Fruit fly (Drosophila melanogaster) whole organism, embryonic: ENCODE results near the gene CG8379.

Source experiments
- Aef1 ChIP-seq: fragments of 200-800 bp; sonication (Bioruptor generic); IDR thresholded peaks from 3 replicates; pipeline ENCODE4 v1.3.6; 2022; ENCODE audit warnings: missing biosample characterization, missing genetic modification characterization
- Asciz ChIP-seq: fragments of 200-800 bp; sonication (Bioruptor generic); optimal IDR thresholded peaks from 2 replicates; lab custom pipeline; 2017; ENCODE audit warnings: missing biosample characterization, mild to moderate bottlenecking, missing genetic modification characterization, missing genetic modification reagents
- BEAF-32 ChIP-seq: fragments of 200-800 bp; sonication (Bioruptor generic); optimal IDR thresholded peaks from 3 replicates; lab custom pipeline; 2017; ENCODE audit warnings: missing biosample characterization, missing genetic modification characterization, mild to moderate bottlenecking, moderate library complexity, missing genetic modification reagents
- CG10274 ChIP-seq: fragments of 200-800 bp; sonication (Bioruptor generic); optimal IDR thresholded peaks from 3 replicates; lab custom pipeline; 2017; ENCODE audit warnings: missing biosample characterization, mild to moderate bottlenecking, missing genetic modification characterization
- CG11723 ChIP-seq: fragments of 200-800 bp; sonication (Bioruptor generic); optimal IDR thresholded peaks from 2 replicates; lab custom pipeline; 2017; ENCODE audit warnings: missing biosample characterization, mild to moderate bottlenecking, missing genetic modification characterization
- CG12744 ChIP-seq: fragments of 200-800 bp; sonication (Bioruptor generic); optimal IDR thresholded peaks from 2 replicates; lab custom pipeline; 2016; ENCODE audit warnings: missing biosample characterization, missing genetic modification characterization
- CG15011 ChIP-seq: fragments of 200-800 bp; sonication (Bioruptor generic); optimal IDR thresholded peaks from 3 replicates; lab custom pipeline; 2018; ENCODE audit warnings: missing biosample characterization, mild to moderate bottlenecking, missing genetic modification characterization
- CG1602 ChIP-seq: fragments of 200-800 bp; sonication (Bioruptor generic); optimal IDR thresholded peaks from 3 replicates; lab custom pipeline; 2016; ENCODE audit warnings: missing biosample characterization, missing genetic modification characterization
- CG1603 ChIP-seq: fragments of 200-800 bp; sonication (Bioruptor generic); optimal IDR thresholded peaks from 2 replicates; lab custom pipeline; 2019; ENCODE audit warnings: missing biosample characterization, mild to moderate bottlenecking, missing genetic modification characterization, moderate library complexity
- CG17328 ChIP-seq: fragments of 200-800 bp; sonication (Bioruptor generic); IDR thresholded peaks from 2 replicates; pipeline ENCODE4 v1.3.6; 2022; ENCODE audit warnings: missing biosample characterization, missing genetic modification characterization
- CG17612 ChIP-seq: fragments of 200-800 bp; sonication (Bioruptor generic); IDR thresholded peaks from 2 replicates; pipeline ENCODE4 v1.3.6; 2022; ENCODE audit warnings: missing biosample characterization, missing genetic modification characterization
- CG2202 ChIP-seq: fragments of 200-800 bp; sonication (Bioruptor generic); optimal IDR thresholded peaks from 2 replicates; lab custom pipeline; 2018; ENCODE audit warnings: missing biosample characterization, mild to moderate bottlenecking, missing genetic modification characterization
- CG30403 ChIP-seq: fragments of 200-800 bp; sonication (Bioruptor generic); optimal IDR thresholded peaks from 3 replicates; lab custom pipeline; 2016; ENCODE audit warnings: missing biosample characterization, missing genetic modification characterization
- CG30431 ChIP-seq: fragments of 200-800 bp; sonication (Bioruptor generic); optimal IDR thresholded peaks from 2 replicates; lab custom pipeline; 2017; ENCODE audit warnings: missing biosample characterization, missing genetic modification characterization
- CG3163 ChIP-seq: fragments of 200-800 bp; sonication (Bioruptor generic); optimal IDR thresholded peaks from 3 replicates; lab custom pipeline; 2016; ENCODE audit warnings: missing biosample characterization, missing genetic modification characterization
- CG4328 ChIP-seq: fragments of 200-800 bp; sonication (Bioruptor generic); optimal IDR thresholded peaks from 3 replicates; lab custom pipeline; 2017; ENCODE audit warnings: missing biosample characterization, missing genetic modification reagents, missing genetic modification characterization
- CG8281 ChIP-seq: fragments of 200-800 bp; sonication (Bioruptor generic); optimal IDR thresholded peaks from 2 replicates; lab custom pipeline; 2018; ENCODE audit warnings: missing biosample characterization, mild to moderate bottlenecking, missing genetic modification characterization, moderate library complexity
- CG8290 ChIP-seq, 3 experiments: fragments of 200-800 bp; sonication (Bioruptor generic); optimal IDR thresholded peaks; 2 replicates each; lab custom pipeline; 2016 to 2019; ENCODE audit warnings: missing biosample characterization in 3 of 3, missing genetic modification characterization in 3 of 3, mild to moderate bottlenecking in 2 of 3, moderate library complexity in 1 of 3
- CG8478 ChIP-seq: fragments of >200 bp; optimal IDR thresholded peaks from 2 replicates; lab custom pipeline; 2018
- CG9609 ChIP-seq: fragments of 200-800 bp; sonication (Bioruptor generic); optimal IDR thresholded peaks from 3 replicates; lab custom pipeline; 2016; ENCODE audit warnings: missing biosample characterization, missing genetic modification characterization
- HLH4C ChIP-seq: fragments of 200-800 bp; sonication (Bioruptor generic); IDR thresholded peaks from 3 replicates; pipeline ENCODE4 v1.3.6; 2022; ENCODE audit warnings: missing biosample characterization, missing genetic modification characterization; ENCODE audit not compliant: partially characterized antibody
- Mes4 ChIP-seq: fragments of 200-800 bp; sonication (Bioruptor generic); optimal IDR thresholded peaks from 2 replicates; lab custom pipeline; 2016; ENCODE audit warnings: missing biosample characterization, missing genetic modification characterization
- NC2β ChIP-seq: fragments of 200-800 bp; sonication (Bioruptor generic); optimal IDR thresholded peaks from 2 replicates; lab custom pipeline; 2016; ENCODE audit warnings: missing biosample characterization, missing genetic modification characterization
- Rfx ChIP-seq: fragments of 200-800 bp; sonication (Bioruptor generic); IDR thresholded peaks from 2 replicates; pipeline ENCODE4 v1.3.6; 2022; ENCODE audit warnings: missing biosample characterization, missing genetic modification characterization
- Side ChIP-seq: fragments of 200-800 bp; sonication (Bioruptor generic); optimal IDR thresholded peaks from 2 replicates; lab custom pipeline; 2016; ENCODE audit warnings: missing biosample characterization, missing genetic modification characterization
- Spps ChIP-seq: fragments of 200-800 bp; sonication (Bioruptor generic); optimal IDR thresholded peaks from 2 replicates; lab custom pipeline; 2018; ENCODE audit warnings: missing biosample characterization, mild to moderate bottlenecking, missing genetic modification characterization
- Vsx1 ChIP-seq: fragments of 200-800 bp; sonication (Bioruptor generic); optimal IDR thresholded peaks from 2 replicates; lab custom pipeline; 2017; ENCODE audit warnings: missing biosample characterization, mild to moderate bottlenecking, missing genetic modification characterization, missing genetic modification reagents
- YL-1 ChIP-seq: fragments of 200-800 bp; sonication (Bioruptor generic); optimal IDR thresholded peaks from 3 replicates; lab custom pipeline; 2017; ENCODE audit warnings: missing biosample characterization, mild to moderate bottlenecking, missing genetic modification characterization
- br ChIP-seq: fragments of >200 bp; optimal IDR thresholded peaks from 2 replicates; lab custom pipeline; 2017
- chif ChIP-seq, 2 experiments: fragments of 200-800 bp; sonication (Bioruptor generic); optimal IDR thresholded peaks; 3 replicates each; lab custom pipeline; 2016; ENCODE audit warnings: missing biosample characterization in 2 of 2, missing genetic modification characterization in 2 of 2
- dm ChIP-seq: fragments of 200-800 bp; sonication (Bioruptor generic); optimal IDR thresholded peaks from 3 replicates; lab custom pipeline; 2016; ENCODE audit warnings: missing biosample characterization, missing genetic modification characterization
- dpn ChIP-seq, 2 experiments: fragments of 200-800 bp; sonication (Bioruptor generic); optimal IDR thresholded peaks; 3 replicates each; lab custom pipeline; 2016; ENCODE audit warnings: missing biosample characterization in 2 of 2, missing genetic modification characterization in 2 of 2
- gcm2 ChIP-seq: fragments of 200-800 bp; sonication (Bioruptor generic); optimal IDR thresholded peaks from 2 replicates; lab custom pipeline; 2016; ENCODE audit warnings: missing biosample characterization, missing genetic modification characterization
- gem ChIP-seq: fragments of 200-800 bp; sonication (Bioruptor generic); optimal IDR thresholded peaks from 2 replicates; lab custom pipeline; 2019; ENCODE audit warnings: missing biosample characterization, mild to moderate bottlenecking, missing genetic modification characterization, moderate library complexity
- gt ChIP-seq: fragments of 200-800 bp; sonication (Bioruptor generic); IDR thresholded peaks from 2 replicates; pipeline ENCODE4 v1.3.6; 2022; ENCODE audit warnings: missing biosample characterization, missing genetic modification characterization
- h ChIP-seq: fragments of >200 bp; optimal IDR thresholded peaks from 2 replicates; lab custom pipeline; 2017
- lab ChIP-seq: fragments of 200-800 bp; sonication (Bioruptor generic); optimal IDR thresholded peaks from 3 replicates; lab custom pipeline; 2017; ENCODE audit warnings: missing biosample characterization, missing genetic modification characterization, mild to moderate bottlenecking, moderate library complexity, missing genetic modification reagents
- nerfin-2 ChIP-seq: fragments of 200-800 bp; sonication (Bioruptor generic); IDR thresholded peaks from 2 replicates; pipeline ENCODE4 v1.3.6; 2022; ENCODE audit warnings: missing biosample characterization, missing genetic modification characterization; ENCODE audit not compliant: partially characterized antibody
- oc ChIP-seq: fragments of 200-800 bp; sonication (Bioruptor generic); optimal IDR thresholded peaks from 2 replicates; lab custom pipeline; 2018; ENCODE audit warnings: missing biosample characterization, mild to moderate bottlenecking, missing genetic modification characterization, moderate library complexity
- otp ChIP-seq: fragments of 200-800 bp; sonication (Bioruptor generic); IDR thresholded peaks from 3 replicates; pipeline ENCODE4, ENCODE4 v1.3.6; 2022; ENCODE audit warnings: missing biosample characterization, missing genetic modification characterization
- pho ChIP-seq: fragments of 200-800 bp; sonication (Bioruptor generic); optimal IDR thresholded peaks from 2 replicates; lab custom pipeline; 2016; ENCODE audit warnings: missing biosample characterization, missing genetic modification characterization
- prd ChIP-seq, 3 experiments: fragments of >200 bp in 2 of 3; fragments of 200-800 bp in 1 of 3; sonication (Bioruptor generic) in 1 of 3; optimal IDR thresholded peaks in 2 of 3; IDR thresholded peaks in 1 of 3; 2 replicates in 2 of 3; 3 replicates in 1 of 3; pipeline versions ENCODE4 v1.3.6 to Lab custom; 2017 to 2022; ENCODE audit warnings: missing biosample characterization in 1 of 3, missing genetic modification characterization in 1 of 3
- row ChIP-seq: fragments of 200-800 bp; sonication (Bioruptor generic); IDR thresholded peaks from 3 replicates; pipeline ENCODE4 v1.3.6; 2022; ENCODE audit warnings: missing biosample characterization, missing genetic modification characterization
- shn ChIP-seq: fragments of 200-800 bp; sonication (Bioruptor generic); optimal IDR thresholded peaks from 3 replicates; lab custom pipeline; 2016; ENCODE audit warnings: missing biosample characterization, missing genetic modification characterization
- sob ChIP-seq: fragments of 200-800 bp; sonication (Bioruptor generic); IDR thresholded peaks from 2 replicates; pipeline ENCODE4 v1.3.6; 2022; ENCODE audit warnings: missing biosample characterization, missing genetic modification characterization
- tin ChIP-seq: fragments of 200-800 bp; sonication (Bioruptor generic); optimal IDR thresholded peaks from 3 replicates; lab custom pipeline; 2016; ENCODE audit warnings: missing biosample characterization, missing genetic modification characterization
- twi ChIP-seq: fragments of 200-800 bp; optimal IDR thresholded peaks from 2 replicates; lab custom pipeline; 2019; ENCODE audit warnings: missing biosample characterization, mild to moderate bottlenecking, missing genetic modification characterization, moderate library complexity
- tx ChIP-seq: fragments of 200-800 bp; sonication (Bioruptor generic); optimal IDR thresholded peaks from 2 replicates; lab custom pipeline; 2016; ENCODE audit warnings: missing biosample characterization, missing genetic modification characterization
- unc-4 ChIP-seq: fragments of 200-800 bp; sonication (Bioruptor generic); IDR thresholded peaks from 2 replicates; pipeline ENCODE4 v1.3.6; 2022; ENCODE audit warnings: missing biosample characterization, missing genetic modification characterization; ENCODE audit not compliant: partially characterized antibody
- zf30C ChIP-seq: fragments of 200-800 bp; sonication (Bioruptor generic); optimal IDR thresholded peaks from 3 replicates; lab custom pipeline; 2018; ENCODE audit warnings: missing biosample characterization, mild to moderate bottlenecking, missing genetic modification characterization

The CG8379 gene

DNA sequence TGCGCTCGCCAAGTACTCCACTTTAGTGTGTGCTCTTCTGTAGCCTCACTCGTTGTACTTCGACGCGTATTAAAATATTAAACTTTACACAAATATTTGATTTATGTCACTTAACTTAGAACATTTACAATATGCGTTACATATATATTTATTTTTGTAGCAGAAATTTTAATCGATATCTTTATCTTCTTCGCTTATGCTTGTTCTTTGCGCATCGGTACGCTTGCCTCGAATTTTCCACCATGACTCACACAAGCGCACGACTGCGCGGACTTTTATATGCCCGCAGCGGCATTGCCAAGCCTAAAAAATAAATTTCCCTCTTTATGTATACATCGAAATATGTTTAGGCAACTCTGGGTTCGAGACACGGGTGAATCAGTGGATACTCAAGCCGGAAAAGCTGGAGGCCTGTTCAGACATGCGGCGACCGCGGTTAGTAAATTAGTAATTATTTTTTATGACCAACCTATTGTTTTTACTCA, 3.7 kb upstream of the CG8379 start, which contains the start of gene aqz (continued):
- TF ChIP-seq CG8290 (GFP tag; optimal IDR thresholded peaks at IDR 0.05; lab: Kevin White, UChicago) (no peak), CG8290 (tag; optimal IDR thresholded peaks at IDR 0.05; lab: Kevin White, UChicago) (peak in 1 of 2 experiments; percentile 89), CG8281 (no peak), shn (peak; percentile 70), gcm2 (GFP tag; lab: Kevin White, UChicago) (no peak), Side (GFP tag; lab: Kevin White, UChicago) (peak; percentile 74), dpn (GFP tag; optimal IDR thresholded peaks at IDR 0.05; lab: Kevin White, UChicago) (peak; percentile 56 to 58), CG10274 (GFP tag; lab: Kevin White, UChicago) (no peak), CG9609 (peak; percentile 53), YL-1 (GFP tag; lab: Kevin White, UChicago) (peak; percentile 89), CG15011 (peak; percentile 31), twi (tag; lab: Kevin White, UChicago) (peak; percentile 46), Spps (tag; lab: Kevin White, UChicago) (peak; percentile 8), CG2202 (peak; percentile 25), BEAF-32 (GFP tag; lab: Kevin White, UChicago) (peak; percentile 72), CG4328 (GFP tag; lab: Kevin White, UChicago) (no peak), oc (tag; lab: Kevin White, UChicago) (peak; percentile 67), Mes4 (GFP tag; lab: Kevin White, UChicago) (peak; percentile 59), nerfin-2 (GFP tag; lab: Robert Waterston, UW) (peak; percentile 43; the same call in 1 of the 2 replicates), Aef1 (GFP tag; lab: Robert Waterston, UW) (0 out of 3 replicates have a peak, but pooled peaks have one; percentile 23), otp (GFP tag; lab: Robert Waterston, UW) (no peak), Rfx (GFP tag; lab: Robert Waterston, UW) (peak; percentile 74), Asciz (GFP tag; lab: Kevin White, UChicago) (peak; percentile 64), prd (optimal IDR thresholded peaks at IDR 0.05; lab: Kevin White, UChicago) (no peak), prd (GFP tag; IDR thresholded peaks at IDR 0.05; lab: Robert Waterston, UW) (peak; percentile 49), NC2β (GFP tag; lab: Kevin White, UChicago) (peak; percentile 81), br (no peak), zf30C (GFP tag; lab: Kevin White, UChicago) (no peak), gem (tag; lab: Kevin White, UChicago) (peak; percentile 38), CG17328 (GFP tag; lab: Robert Waterston, UW) (peak; percentile 60), tx (GFP tag; lab: Kevin White, UChicago) (peak; percentile 28), Vsx1 (GFP tag; lab: Kevin White, UChicago) (no peak), HLH4C (peak; percentile 31; the same call in 1 of the 3 replicates), CG12744 (GFP tag; lab: Kevin White, UChicago) (peak; percentile 46), CG30431 (GFP tag; lab: Kevin White, UChicago) (peak; percentile 24), pho (peak; percentile 67), unc-4 (GFP tag; lab: Robert Waterston, UW) (peak; percentile 57), CG11723 (GFP tag; lab: Kevin White, UChicago) (no peak), CG3163 (GFP tag; lab: Kevin White, UChicago) (peak; percentile 69), CG8478 (no peak), CG1603 (tag; lab: Kevin White, UChicago) (peak; percentile 94), row (GFP tag; lab: Robert Waterston, UW) (peak; percentile 73), CG1602 (no peak), h (lab: Kevin White, UChicago) (no peak), CG17612 (GFP tag; lab: Robert Waterston, UW) (peak; percentile 19; the same call in 1 of the 2 replicates), sob (GFP tag; lab: Robert Waterston, UW) (peak; percentile 72), tin (GFP tag; lab: Kevin White, UChicago) (peak; percentile 54), gt (GFP tag; lab: Robert Waterston, UW) (no peak), lab (GFP tag; lab: Kevin White, UChicago) (peak; percentile 80), dm (GFP tag; lab: Kevin White, UChicago) (peak; percentile 67), CG30403 (peak; percentile 63), chif (GFP tag; optimal IDR thresholded peaks at IDR 0.05; lab: Kevin White, UChicago) (peak; percentile 46 to 69)
